Fruit fly (Drosophila melanogaster) whole organism, prepupa: ENCODE measurements around the gene CG6465.

ENCODE experiments used
- Blimp-1 ChIP-seq: fragments of 200-800 bp; sonication (Bioruptor generic); optimal IDR thresholded peaks from 3 replicates; lab custom pipeline; 2017; ENCODE audit warnings: missing biosample characterization, missing genetic modification characterization, mild to moderate bottlenecking, moderate library complexity, missing genetic modification reagents
- CG10631 ChIP-seq: fragments of 200-800 bp; sonication (Bioruptor generic); optimal IDR thresholded peaks from 2 replicates; lab custom pipeline; 2016; ENCODE audit warnings: missing biosample characterization, missing genetic modification characterization
- CG10669 ChIP-seq: fragments of 200-800 bp; sonication (Bioruptor generic); optimal IDR thresholded peaks from 3 replicates; lab custom pipeline; 2018; ENCODE audit warnings: missing biosample characterization, mild to moderate bottlenecking, missing genetic modification characterization, moderate library complexity
- CG11294 ChIP-seq: fragments of 200-800 bp; sonication (Bioruptor generic); IDR thresholded peaks from 2 replicates; pipeline ENCODE4 v1.3.6; 2022; ENCODE audit warnings: missing biosample characterization, missing genetic modification characterization
- CG11762 ChIP-seq: fragments of 200-800 bp; sonication (Bioruptor generic); optimal IDR thresholded peaks from 3 replicates; lab custom pipeline; 2016; ENCODE audit warnings: missing biosample characterization, missing genetic modification characterization; ENCODE audit not compliant: insufficient read depth
- CG11902 ChIP-seq: fragments of 200-800 bp; sonication (Bioruptor generic); optimal IDR thresholded peaks from 3 replicates; lab custom pipeline; 2016; ENCODE audit warnings: missing biosample characterization, missing genetic modification characterization
- CG15336 ChIP-seq: fragments of 200-800 bp; sonication (Bioruptor generic); IDR thresholded peaks from 2 replicates; pipeline ENCODE4 v1.3.6; 2022; ENCODE audit warnings: missing biosample characterization, missing genetic modification characterization
- CG1621 ChIP-seq: fragments of 200-800 bp; sonication (Bioruptor generic); optimal IDR thresholded peaks from 3 replicates; lab custom pipeline; 2018; ENCODE audit warnings: missing biosample characterization, mild to moderate bottlenecking, missing genetic modification characterization
- CG16779 ChIP-seq: fragments of 200-800 bp; sonication (Bioruptor generic); optimal IDR thresholded peaks from 3 replicates; lab custom pipeline; 2017; ENCODE audit warnings: missing biosample characterization, mild to moderate bottlenecking, missing genetic modification characterization
- CG32006 ChIP-seq: fragments of 200-800 bp; sonication (Bioruptor generic); optimal IDR thresholded peaks from 3 replicates; lab custom pipeline; 2017; ENCODE audit warnings: missing biosample characterization, mild to moderate bottlenecking, missing genetic modification characterization
- CG3919 ChIP-seq: fragments of 200-800 bp; sonication (Bioruptor generic); optimal IDR thresholded peaks from 3 replicates; lab custom pipeline; 2016; ENCODE audit warnings: missing biosample characterization, missing genetic modification characterization
- CG4318 ChIP-seq: fragments of 200-800 bp; sonication (Bioruptor generic); optimal IDR thresholded peaks from 3 replicates; lab custom pipeline; 2017; ENCODE audit warnings: missing biosample characterization, mild to moderate bottlenecking, missing genetic modification characterization
- CG6276 ChIP-seq: fragments of 200-800 bp; sonication (Bioruptor generic); optimal IDR thresholded peaks from 2 replicates; lab custom pipeline; 2017; ENCODE audit warnings: missing biosample characterization, mild to moderate bottlenecking, missing genetic modification characterization
- CG6792 ChIP-seq: fragments of 200-800 bp; sonication (Bioruptor generic); optimal IDR thresholded peaks from 3 replicates; lab custom pipeline; 2016; ENCODE audit warnings: missing biosample characterization, missing genetic modification characterization
- CG6808 ChIP-seq: fragments of 200-800 bp; sonication (Bioruptor generic); optimal IDR thresholded peaks from 3 replicates; lab custom pipeline; 2017; ENCODE audit warnings: missing biosample characterization, missing genetic modification characterization, mild to moderate bottlenecking, moderate library complexity, missing genetic modification reagents
- CG6854 ChIP-seq: fragments of 200-800 bp; sonication (Bioruptor generic); optimal IDR thresholded peaks from 2 replicates; lab custom pipeline; 2017; ENCODE audit warnings: missing biosample characterization, mild to moderate bottlenecking, missing genetic modification characterization
- CG8119 ChIP-seq: fragments of 200-800 bp; sonication (Bioruptor generic); IDR thresholded peaks from 3 replicates; pipeline ENCODE4 v1.3.6; 2022; ENCODE audit warnings: missing biosample characterization, missing genetic modification characterization
- CG8319 ChIP-seq: fragments of 200-800 bp; sonication (Bioruptor generic); optimal IDR thresholded peaks from 3 replicates; lab custom pipeline; 2016; ENCODE audit warnings: missing biosample characterization, missing genetic modification characterization
- CG8632 ChIP-seq: fragments of 200-800 bp; sonication (Bioruptor generic); optimal IDR thresholded peaks from 3 replicates; lab custom pipeline; 2016; ENCODE audit warnings: missing biosample characterization, missing genetic modification characterization
- Eip75B ChIP-seq: fragments of 200-800 bp; sonication (Bioruptor generic); optimal IDR thresholded peaks from 3 replicates; lab custom pipeline; 2016; ENCODE audit warnings: missing biosample characterization, missing genetic modification characterization
- Eip78C ChIP-seq: fragments of 200-800 bp; sonication (Bioruptor generic); peaks from one replicate; lab custom pipeline; 2016; ENCODE audit warnings: missing biosample characterization, missing genetic modification characterization
- Eip93F ChIP-seq: fragments of 200-800 bp; sonication (Bioruptor generic); optimal IDR thresholded peaks from 2 replicates; lab custom pipeline; 2016; ENCODE audit warnings: missing biosample characterization, mild to moderate bottlenecking, missing genetic modification characterization
- Ets21C ChIP-seq: fragments of 200-800 bp; sonication (Bioruptor generic); optimal IDR thresholded peaks from 3 replicates; lab custom pipeline; 2016; ENCODE audit warnings: missing biosample characterization, missing genetic modification characterization
- Ets96B ChIP-seq: fragments of 200-800 bp; optimal IDR thresholded peaks from 2 replicates; lab custom pipeline; 2019; ENCODE audit warnings: missing biosample characterization, mild to moderate bottlenecking, missing genetic modification characterization, moderate library complexity
- Gug ChIP-seq: fragments of 200-800 bp; sonication (Bioruptor generic); IDR thresholded peaks from 2 replicates; pipeline ENCODE4 v1.3.6; 2022; ENCODE audit warnings: missing biosample characterization, missing genetic modification characterization
- Hr39 ChIP-seq: fragments of 200-800 bp; sonication (Bioruptor generic); optimal IDR thresholded peaks from 2 replicates; lab custom pipeline; 2016; ENCODE audit warnings: missing biosample characterization, missing genetic modification characterization
- Hr4 ChIP-seq: fragments of 200-800 bp; sonication (Bioruptor generic); optimal IDR thresholded peaks from 3 replicates; lab custom pipeline; 2016; ENCODE audit warnings: missing biosample characterization, missing genetic modification characterization
- Lpt ChIP-seq: fragments of 200-800 bp; sonication (Bioruptor generic); optimal IDR thresholded peaks from 3 replicates; lab custom pipeline; 2016; ENCODE audit warnings: missing biosample characterization, missing genetic modification characterization
- Met ChIP-seq: fragments of 200-800 bp; sonication (Bioruptor generic); optimal IDR thresholded peaks from 3 replicates; lab custom pipeline; 2016; ENCODE audit warnings: missing biosample characterization, missing genetic modification characterization
- OdsH ChIP-seq: fragments of 200-800 bp; sonication (Bioruptor generic); optimal IDR thresholded peaks from 3 replicates; lab custom pipeline; 2016; ENCODE audit warnings: missing biosample characterization, missing genetic modification characterization
- Smox ChIP-seq: fragments of 200-800 bp; sonication (Bioruptor generic); optimal IDR thresholded peaks from 3 replicates; lab custom pipeline; 2016; ENCODE audit warnings: missing biosample characterization, missing genetic modification characterization
- Sox102F ChIP-seq: fragments of 200-800 bp; sonication (Bioruptor generic); optimal IDR thresholded peaks from 2 replicates; lab custom pipeline; 2016; ENCODE audit warnings: missing biosample characterization, mild to moderate bottlenecking, missing genetic modification characterization
- Sox14 ChIP-seq: fragments of 200-800 bp; sonication (Bioruptor generic); optimal IDR thresholded peaks from 3 replicates; lab custom pipeline; 2016; ENCODE audit warnings: missing biosample characterization, missing genetic modification characterization
- Sox15 ChIP-seq: fragments of 200-800 bp; sonication (Bioruptor generic); optimal IDR thresholded peaks from 3 replicates; lab custom pipeline; 2016; ENCODE audit warnings: missing biosample characterization, missing genetic modification characterization
- achi ChIP-seq: fragments of 200-800 bp; sonication (Bioruptor generic); optimal IDR thresholded peaks from 3 replicates; lab custom pipeline; 2016; ENCODE audit warnings: missing biosample characterization, missing genetic modification characterization
- cyc ChIP-seq: fragments of 200-800 bp; sonication (Bioruptor generic); optimal IDR thresholded peaks from 3 replicates; lab custom pipeline; 2016; ENCODE audit warnings: missing biosample characterization, missing genetic modification characterization
- dac ChIP-seq: fragments of 200-800 bp; sonication (Bioruptor generic); optimal IDR thresholded peaks from 2 replicates; lab custom pipeline; 2017; ENCODE audit warnings: missing biosample characterization, mild to moderate bottlenecking, missing genetic modification characterization
- dsx ChIP-seq: fragments of 200-800 bp; optimal IDR thresholded peaks from 3 replicates; lab custom pipeline; 2019; ENCODE audit warnings: missing biosample characterization, mild to moderate bottlenecking, missing genetic modification characterization, moderate library complexity; ENCODE audit not compliant: poor library complexity, severe bottlenecking
- eg ChIP-seq: fragments of 200-800 bp; sonication (Bioruptor generic); IDR thresholded peaks from 3 replicates; pipeline ENCODE4 v1.3.6; 2022; ENCODE audit warnings: missing biosample characterization, missing genetic modification characterization
- esn ChIP-seq: fragments of 200-800 bp; sonication (Bioruptor generic); optimal IDR thresholded peaks from 2 replicates; lab custom pipeline; 2016; ENCODE audit warnings: missing biosample characterization, mild to moderate bottlenecking, missing genetic modification characterization, moderate library complexity
- fd59A ChIP-seq: fragments of 200-800 bp; sonication (Bioruptor generic); optimal IDR thresholded peaks from 2 replicates; lab custom pipeline; 2017; ENCODE audit warnings: missing biosample characterization, mild to moderate bottlenecking, missing genetic modification characterization, missing genetic modification reagents
- fd85E ChIP-seq: fragments of 200-800 bp; sonication (Bioruptor generic); optimal IDR thresholded peaks from 3 replicates; lab custom pipeline; 2016; ENCODE audit warnings: missing biosample characterization, missing genetic modification characterization
- fkh ChIP-seq: fragments of 200-800 bp; sonication (Bioruptor generic); optimal IDR thresholded peaks from 3 replicates; lab custom pipeline; 2017; ENCODE audit warnings: missing biosample characterization, mild to moderate bottlenecking, missing genetic modification characterization, moderate library complexity
- lz ChIP-seq: fragments of 200-800 bp; sonication (Bioruptor generic); optimal IDR thresholded peaks from 3 replicates; lab custom pipeline; 2016; ENCODE audit warnings: missing biosample characterization, missing genetic modification characterization
- net ChIP-seq: fragments of 200-800 bp; sonication (Bioruptor generic); optimal IDR thresholded peaks from 3 replicates; lab custom pipeline; 2016; ENCODE audit warnings: missing biosample characterization, missing genetic modification characterization
- pdm3 ChIP-seq: fragments of 200-800 bp; sonication (Bioruptor generic); optimal IDR thresholded peaks from 3 replicates; lab custom pipeline; 2016; ENCODE audit warnings: missing biosample characterization, missing genetic modification characterization
- salr ChIP-seq, 2 experiments: fragments of 200-800 bp; sonication (Bioruptor generic); optimal IDR thresholded peaks; 3 replicates each; lab custom pipeline; 2016 to 2018; ENCODE audit warnings: missing biosample characterization in 2 of 2, missing genetic modification characterization in 2 of 2, mild to moderate bottlenecking in 1 of 2
- spab ChIP-seq: fragments of 200-800 bp; sonication (Bioruptor generic); optimal IDR thresholded peaks from 2 replicates; lab custom pipeline; 2017; ENCODE audit warnings: missing biosample characterization, mild to moderate bottlenecking, missing genetic modification characterization, missing genetic modification reagents
- ss ChIP-seq, 2 experiments: fragments of 200-800 bp; sonication (Bioruptor generic); optimal IDR thresholded peaks; 2 replicates in 1 of 2; 3 replicates in 1 of 2; lab custom pipeline; 2017 to 2018; ENCODE audit warnings: mild to moderate bottlenecking in 2 of 2, missing biosample characterization in 2 of 2, missing genetic modification characterization in 2 of 2, moderate library complexity in 1 of 2
- svp ChIP-seq: fragments of 200-800 bp; sonication (Bioruptor generic); peaks from one replicate; lab custom pipeline; 2016; ENCODE audit warnings: missing biosample characterization, missing genetic modification characterization
- topi ChIP-seq: fragments of 200-800 bp; sonication (Bioruptor generic); optimal IDR thresholded peaks from 3 replicates; lab custom pipeline; 2016; ENCODE audit warnings: missing biosample characterization, missing genetic modification characterization
- vri ChIP-seq: fragments of 200-800 bp; sonication (Bioruptor generic); optimal IDR thresholded peaks from 3 replicates; lab custom pipeline; 2016; ENCODE audit warnings: missing biosample characterization, mild to moderate bottlenecking, missing genetic modification characterization

CG6465 gene

DNA sequence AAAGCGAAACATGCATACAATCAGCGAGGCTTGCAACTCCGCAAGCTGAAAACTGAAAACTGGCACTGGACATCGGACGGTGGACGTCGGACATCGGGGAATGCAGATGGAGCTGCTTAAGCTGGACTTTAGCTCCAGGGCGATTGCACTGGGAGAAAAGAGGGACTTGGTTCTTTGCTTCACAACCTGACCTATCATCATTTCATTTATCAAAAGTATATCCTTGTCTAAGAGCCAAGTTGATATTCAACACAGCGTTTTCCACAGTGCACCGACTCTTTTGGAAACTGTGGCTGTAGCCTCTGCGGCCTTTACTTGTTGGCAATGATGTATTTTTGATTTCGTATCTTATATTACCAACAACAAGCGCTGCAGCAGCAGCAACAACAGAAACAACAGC, 43.2 kb downstream of the CG6465 start:
- TF ChIP-seq CG8632 (GFP tag; lab: Kevin White, UChicago) = peak; percentile 14
- TF ChIP-seq cyc = peak; percentile 66
- TF ChIP-seq fd59A (GFP tag; lab: Kevin White, UChicago) = peak; percentile 35
- TF ChIP-seq OdsH (GFP tag; lab: Kevin White, UChicago) = peak; percentile 62
- peak; percentile 70 for TF ChIP-seq dsx (GFP tag; lab: Kevin White, UChicago)
- peak; percentile 87 for TF ChIP-seq Eip78C (GFP tag; lab: Kevin White, UChicago)
- TF ChIP-seq CG15336 (GFP tag; lab: Robert Waterston, UW) = peak; percentile 79
- peak; percentile 77 for TF ChIP-seq CG32006
- peak; percentile 71 for TF ChIP-seq Hr4 (GFP tag; lab: Kevin White, UChicago)
- TF ChIP-seq CG6854 = peak; percentile 50
- peak; percentile 79 for TF ChIP-seq Met
- peak; percentile 76 for TF ChIP-seq esn
- TF ChIP-seq CG6792 (GFP tag; lab: Kevin White, UChicago) = peak; percentile 54
- peak; percentile 63 to 69 for TF ChIP-seq ss (GFP tag; optimal IDR thresholded peaks at IDR 0.05; lab: Kevin White, UChicago)
- peak; percentile 39 for TF ChIP-seq CG11762 (GFP tag; lab: Kevin White, UChicago)
- peak; percentile 57 for TF ChIP-seq topi
- TF ChIP-seq Eip93F (GFP tag; lab: Kevin White, UChicago) = no peak
- TF ChIP-seq CG10631 (GFP tag; lab: Kevin White, UChicago) = peak; percentile 59
- peak; percentile 68 for TF ChIP-seq CG6276
- no peak for TF ChIP-seq fd85E (GFP tag; lab: Kevin White, UChicago)
- peak; percentile 50 for TF ChIP-seq vri
- TF ChIP-seq pdm3 (GFP tag; lab: Kevin White, UChicago) = peak; percentile 70
- peak; percentile 57 for TF ChIP-seq CG11902 (GFP tag; lab: Kevin White, UChicago)
- TF ChIP-seq Lpt (GFP tag; lab: Kevin White, UChicago) = peak; percentile 54
- TF ChIP-seq Eip75B (GFP tag; lab: Kevin White, UChicago) = peak; percentile 40
- TF ChIP-seq eg = peak; percentile 84
- peak; percentile 84 for TF ChIP-seq svp
- peak; percentile 74 for TF ChIP-seq Sox14
- TF ChIP-seq Blimp-1 (GFP tag; lab: Kevin White, UChicago) = peak; percentile 38
- TF ChIP-seq fkh (GFP tag; lab: Kevin White, UChicago) = no peak
- TF ChIP-seq CG6808 = peak; percentile 74
- peak; percentile 6 for TF ChIP-seq CG8319 (GFP tag; lab: Kevin White, UChicago)
- peak; percentile 71 for TF ChIP-seq lz (GFP tag; lab: Kevin White, UChicago)
- TF ChIP-seq net (GFP tag; lab: Kevin White, UChicago) = peak; percentile 64
- peak; percentile 57 for TF ChIP-seq CG10669 (GFP tag; lab: Kevin White, UChicago)
- TF ChIP-seq CG1621 (tag; lab: Kevin White, UChicago) = peak; percentile 58
- TF ChIP-seq Smox (GFP tag; lab: Kevin White, UChicago) = peak; percentile 68
- TF ChIP-seq Hr39 (GFP tag; lab: Kevin White, UChicago) = peak; percentile 66
- peak; percentile 71 for TF ChIP-seq Sox102F
- TF ChIP-seq CG8119 (GFP tag; lab: Robert Waterston, UW) = peak; percentile 70
- peak; percentile 79 for TF ChIP-seq CG3919 (GFP tag; lab: Kevin White, UChicago)
- peak; percentile 56 for TF ChIP-seq Ets96B (tag; lab: Kevin White, UChicago)
- TF ChIP-seq salr (GFP tag; optimal IDR thresholded peaks at IDR 0.05; lab: Kevin White, UChicago) = peak; percentile 34 to 51
- TF ChIP-seq achi (GFP tag; lab: Kevin White, UChicago) = peak; percentile 65
- peak; percentile 64 for TF ChIP-seq spab (GFP tag; lab: Kevin White, UChicago)
- peak; percentile 72 for TF ChIP-seq Gug (GFP tag; lab: Robert Waterston, UW)
- no peak for TF ChIP-seq CG11294 (GFP tag; lab: Robert Waterston, UW)
- peak; percentile 61 for TF ChIP-seq dac (GFP tag; lab: Kevin White, UChicago)
- TF ChIP-seq CG16779 (tag; lab: Kevin White, UChicago) = peak; percentile 13
- peak; percentile 16 for TF ChIP-seq Sox15 (GFP tag; lab: Kevin White, UChicago)
- TF ChIP-seq Ets21C = peak; percentile 33
- peak; percentile 64 for TF ChIP-seq CG4318 (GFP tag; lab: Kevin White, UChicago)
